Worm (Caenorhabditis elegans) whole organism, L2 larva: ENCODE measurements around the gene F26F12.4.

ENCODE experiments used
- C34F6.9 ChIP-seq: fragments of 150-350 bp; optimal IDR thresholded peaks from 2 replicates; lab custom pipeline; 2014; ENCODE audit warnings: missing biosample characterization, missing genetic modification characterization
- R02D3.7 ChIP-seq: fragments of 150-350 bp; optimal IDR thresholded peaks from 2 replicates; lab custom pipeline; 2014; ENCODE audit warnings: missing biosample characterization, missing genetic modification characterization
- Y55F3AM.14 ChIP-seq: fragments of 200-800 bp; sonication (Bioruptor generic); optimal IDR thresholded peaks from 2 replicates; lab custom pipeline; 2018; ENCODE audit warnings: mild to moderate bottlenecking, missing genetic modification characterization, missing compliant biosample characterization
- ZK546.5 ChIP-seq: sonication (generic microtip); optimal IDR thresholded peaks from 2 replicates; lab custom pipeline; 2017; ENCODE audit warnings: missing biosample characterization, missing genetic modification characterization
- alr-1 ChIP-seq: fragments of 150-350 bp; optimal IDR thresholded peaks from 2 replicates; lab custom pipeline; 2014; ENCODE audit warnings: missing biosample characterization, missing genetic modification characterization
- aly-2 ChIP-seq: fragments of 150-350 bp; optimal IDR thresholded peaks from 2 replicates; lab custom pipeline; 2014; ENCODE audit warnings: missing biosample characterization, missing genetic modification characterization
- blmp-1 ChIP-seq: sonication (generic microtip); optimal IDR thresholded peaks from 2 replicates; lab custom pipeline; 2017; ENCODE audit warnings: missing genetic modification characterization, mild to moderate bottlenecking, missing compliant biosample characterization, antibody characterized with exemption, moderate library complexity; ENCODE audit not compliant: insufficient read depth
- ceh-16 ChIP-seq: fragments of 150-350 bp; optimal IDR thresholded peaks from 2 replicates; lab custom pipeline; 2014; ENCODE audit warnings: missing biosample characterization, missing genetic modification characterization
- ceh-82 ChIP-seq: fragments of 150-350 bp; optimal IDR thresholded peaks from 2 replicates; lab custom pipeline; 2014; ENCODE audit warnings: missing biosample characterization, missing genetic modification characterization
- crh-2 ChIP-seq: sonication (generic microtip); optimal IDR thresholded peaks from 2 replicates; lab custom pipeline; 2017; ENCODE audit warnings: missing biosample characterization, missing genetic modification characterization
- egl-27 ChIP-seq: sonication (generic microtip); optimal IDR thresholded peaks from 3 replicates; lab custom pipeline; 2017; ENCODE audit warnings: missing biosample characterization, missing genetic modification reagents, missing genetic modification characterization
- elt-1 ChIP-seq: fragments of 150-350 bp; optimal IDR thresholded peaks from 2 replicates; lab custom pipeline; 2014; ENCODE audit warnings: missing biosample characterization, missing genetic modification characterization
- elt-3 ChIP-seq: sonication (generic microtip); optimal IDR thresholded peaks from 2 replicates; lab custom pipeline; 2017; ENCODE audit warnings: missing biosample characterization, missing genetic modification characterization
- fos-1 ChIP-seq: fragments of 150-350 bp; optimal IDR thresholded peaks from 2 replicates; lab custom pipeline; 2014; ENCODE audit warnings: missing biosample characterization, missing genetic modification characterization
- gmeb-1 ChIP-seq: fragments of 150-350 bp; optimal IDR thresholded peaks from 2 replicates; lab custom pipeline; 2014; ENCODE audit warnings: missing biosample characterization, missing genetic modification characterization
- lin-13 ChIP-seq: fragments of 150-350 bp; optimal IDR thresholded peaks from 2 replicates; lab custom pipeline; 2014; ENCODE audit warnings: missing biosample characterization, missing genetic modification reagents, missing genetic modification characterization
- lin-39 ChIP-seq: fragments of 150-350 bp; optimal IDR thresholded peaks from 2 replicates; lab custom pipeline; 2014; ENCODE audit warnings: missing biosample characterization, missing genetic modification reagents, missing genetic modification characterization
- mab-5 ChIP-seq: fragments of 150-350 bp; optimal IDR thresholded peaks from 2 replicates; lab custom pipeline; 2014; ENCODE audit warnings: missing biosample characterization, missing genetic modification characterization
- mbf-1 ChIP-seq: sonication (generic microtip); optimal IDR thresholded peaks from 2 replicates; lab custom pipeline; 2017; ENCODE audit warnings: missing biosample characterization, missing genetic modification characterization
- mdl-1 ChIP-seq, 2 experiments: fragments of 150-350 bp in 1 of 2; sonication (generic microtip) in 1 of 2; optimal IDR thresholded peaks; 2 replicates each; lab custom pipeline; 2017; ENCODE audit warnings: missing biosample characterization in 2 of 2, missing genetic modification characterization in 2 of 2
- nhr-10 ChIP-seq: sonication (generic microtip); optimal IDR thresholded peaks from 2 replicates; lab custom pipeline; 2017; ENCODE audit warnings: missing biosample characterization, missing genetic modification characterization
- nhr-11 ChIP-seq: fragments of 150-350 bp; optimal IDR thresholded peaks from 2 replicates; lab custom pipeline; 2014; ENCODE audit warnings: missing biosample characterization, missing genetic modification characterization
- nhr-23 ChIP-seq: fragments of 150-350 bp; optimal IDR thresholded peaks from 2 replicates; lab custom pipeline; 2014; ENCODE audit warnings: missing biosample characterization, missing genetic modification reagents, missing genetic modification characterization
- nhr-25 ChIP-seq: fragments of 150-350 bp; sonication (generic microtip); optimal IDR thresholded peaks from 3 replicates; lab custom pipeline; 2014; ENCODE audit warnings: missing biosample characterization, missing genetic modification characterization
- nhr-77 ChIP-seq: fragments of 150-350 bp; optimal IDR thresholded peaks from 2 replicates; lab custom pipeline; 2014; ENCODE audit warnings: missing biosample characterization, missing genetic modification characterization
- peb-1 ChIP-seq: fragments of 150-350 bp; optimal IDR thresholded peaks from 2 replicates; lab custom pipeline; 2014; ENCODE audit warnings: missing biosample characterization, missing genetic modification characterization
- sem-4 ChIP-seq: fragments of 150-350 bp; optimal IDR thresholded peaks from 2 replicates; lab custom pipeline; 2014; ENCODE audit warnings: missing biosample characterization, missing genetic modification reagents, missing genetic modification characterization
- skn-1 ChIP-seq: sonication (generic microtip); optimal IDR thresholded peaks from 2 replicates; lab custom pipeline; 2017; ENCODE audit warnings: missing biosample characterization, missing genetic modification characterization
- sma-3 ChIP-seq: sonication (generic microtip); optimal IDR thresholded peaks from 2 replicates; lab custom pipeline; 2016; ENCODE audit warnings: missing genetic modification reagents, missing genetic modification characterization, missing compliant biosample characterization
- sma-9 ChIP-seq, 2 experiments: fragments of 150-350 bp in 1 of 2; sonication (generic microtip) in 1 of 2; optimal IDR thresholded peaks; 2 replicates each; lab custom pipeline; 2014 to 2016; ENCODE audit warnings: missing genetic modification characterization in 2 of 2, mild to moderate bottlenecking in 1 of 2, missing biosample characterization in 1 of 2, missing compliant biosample characterization in 1 of 2, missing genetic modification reagents in 1 of 2, moderate library complexity in 1 of 2
- snpc-4 ChIP-seq: fragments of 150-350 bp; optimal IDR thresholded peaks from 2 replicates; lab custom pipeline; 2014; ENCODE audit warnings: missing biosample characterization, missing genetic modification characterization
- unc-39 ChIP-seq: fragments of 150-350 bp; optimal IDR thresholded peaks from 2 replicates; lab custom pipeline; 2014; ENCODE audit warnings: missing biosample characterization, missing genetic modification characterization
- unc-55 ChIP-seq: fragments of 150-350 bp; sonication (generic microtip); optimal IDR thresholded peaks from 3 replicates; lab custom pipeline; 2014; ENCODE audit warnings: missing biosample characterization, missing genetic modification reagents, missing genetic modification characterization
- unc-62 ChIP-seq: fragments of 150-350 bp; optimal IDR thresholded peaks from 2 replicates; lab custom pipeline; 2014; ENCODE audit warnings: missing biosample characterization, missing genetic modification reagents, missing genetic modification characterization
- zag-1 ChIP-seq: fragments of 150-350 bp; optimal IDR thresholded peaks from 2 replicates; lab custom pipeline; 2014; ENCODE audit warnings: missing biosample characterization, missing genetic modification characterization
- ztf-11 ChIP-seq: sonication (generic microtip); optimal IDR thresholded peaks from 2 replicates; lab custom pipeline; 2017; ENCODE audit warnings: missing biosample characterization, missing genetic modification characterization
- ztf-4 ChIP-seq: fragments of 150-350 bp; optimal IDR thresholded peaks from 2 replicates; lab custom pipeline; 2014; ENCODE audit warnings: missing biosample characterization, missing genetic modification characterization

Gene F26F12.4

ce11 chrV:5882429-5882828, 13.3 kb upstream of the F26F12.4 start:
- TF ChIP-seq ztf-11 (tag; lab: Kevin White, UChicago): no peak
- no peak for TF ChIP-seq unc-62 (GFP tag; lab: Kevin White, UChicago)
- no peak for TF ChIP-seq C34F6.9
- TF ChIP-seq peb-1 (tag; lab: Kevin White, UChicago): no peak
- no peak for TF ChIP-seq alr-1 (tag; lab: Kevin White, UChicago)
- TF ChIP-seq nhr-23 (tag; lab: Kevin White, UChicago): no peak
- no peak for TF ChIP-seq egl-27 (tag; lab: Kevin White, UChicago)
- no peak for TF ChIP-seq lin-39

- TF ChIP-seq skn-1: no peak
- no peak for TF ChIP-seq egl-27 (tag; lab: Kevin White, UChicago)
- TF ChIP-seq blmp-1 (tag; lab: Kevin White, UChicago): no peak
- no peak for TF ChIP-seq alr-1 (tag; lab: Kevin White, UChicago)
- TF ChIP-seq sem-4 (tag; lab: Kevin White, UChicago): no peak
- TF ChIP-seq nhr-77: no peak
- TF ChIP-seq unc-55 (GFP tag; lab: Kevin White, UChicago): no peak
- no peak for TF ChIP-seq ceh-16 (tag; lab: Kevin White, UChicago)
- no peak for TF ChIP-seq zag-1
- TF ChIP-seq R02D3.7 (tag; lab: Kevin White, UChicago): no peak
- no peak for TF ChIP-seq elt-1 (tag; lab: Kevin White, UChicago)
- no peak for TF ChIP-seq mbf-1 (tag; lab: Kevin White, UChicago)
Observed at ce11 chrV:5880064-5880463, 10.9 kb upstream of the F26F12.4 start, which contains the start of gene C02G6.3. C02G6.3 (plus strand) TSS chrV:5880364.

ce11 chrV:5876966-5877365, 7.8 kb upstream of the F26F12.4 start:
- TF ChIP-seq ztf-4 (no peak), sma-3 (no peak), nhr-77 (no peak), ZK546.5 (tag; lab: Kevin White, UChicago) (no peak), alr-1 (tag; lab: Kevin White, UChicago) (no peak), nhr-25 (no peak), elt-3 (tag; lab: Kevin White, UChicago) (no peak), fos-1 (tag; lab: Kevin White, UChicago) (no peak), lin-13 (GFP tag; lab: Kevin White, UChicago) (no peak), ceh-16 (tag; lab: Kevin White, UChicago) (no peak), unc-39 (tag; lab: Kevin White, UChicago) (no peak), snpc-4 (tag; lab: Kevin White, UChicago) (no peak), nhr-23 (tag; lab: Kevin White, UChicago) (no peak), Y55F3AM.14 (no peak), blmp-1 (tag; lab: Kevin White, UChicago) (no peak)

- TF ChIP-seq mdl-1 (tag; optimal IDR thresholded peaks at IDR 0.05; lab: Kevin White, UChicago): no peak
- TF ChIP-seq crh-2 (tag; lab: Kevin White, UChicago): no peak
- TF ChIP-seq aly-2 (tag; lab: Kevin White, UChicago): no peak
- no peak for TF ChIP-seq lin-39
- no peak for TF ChIP-seq sem-4 (tag; lab: Kevin White, UChicago)
- no peak for TF ChIP-seq elt-1 (tag; lab: Kevin White, UChicago)
- TF ChIP-seq snpc-4 (tag; lab: Kevin White, UChicago): no peak
- TF ChIP-seq mab-5 (tag; lab: Kevin White, UChicago): no peak
- no peak for TF ChIP-seq ceh-82
- no peak for TF ChIP-seq peb-1 (tag; lab: Kevin White, UChicago)
- no peak for TF ChIP-seq nhr-10 (tag; lab: Kevin White, UChicago)
- TF ChIP-seq nhr-11: no peak
- no peak for TF ChIP-seq zag-1
- no peak for TF ChIP-seq sma-9 (GFP tag; optimal IDR thresholded peaks at IDR 0.05; lab: Kevin White, UChicago)
- TF ChIP-seq sma-9 (tag; optimal IDR thresholded peaks at IDR 0.05; lab: Kevin White, UChicago): no peak
- TF ChIP-seq nhr-77: no peak
- no peak for TF ChIP-seq alr-1 (tag; lab: Kevin White, UChicago)
- no peak for TF ChIP-seq sma-3
- no peak for TF ChIP-seq gmeb-1
Observed at ce11 chrV:5871759-5872158, 2.6 kb upstream of the F26F12.4 start, which contains the start of gene C02G6.2. C02G6.2 (plus strand) TSS chrV:5872059.
